Worm (Caenorhabditis elegans) whole organism, midembryonic: ENCODE data around the gene T22B7.4.

Experiments
- T22C8.4 ChIP-seq: fragments of 200-800 bp; sonication (Bioruptor generic); IDR thresholded peaks from 2 replicates; pipeline ENCODE4 v1.3.6; 2022; ENCODE audit warnings: missing genetic modification characterization, missing compliant biosample characterization
- cog-1 ChIP-seq: sonication (generic microtip); optimal IDR thresholded peaks from 2 replicates; lab custom pipeline; 2016; ENCODE audit warnings: missing genetic modification characterization, missing compliant biosample characterization
- flt-1 ChIP-seq: fragments of 200-800 bp; sonication (Bioruptor generic); IDR thresholded peaks from 2 replicates; pipeline ENCODE4 v1.3.6; 2022; ENCODE audit warnings: missing genetic modification characterization, missing compliant biosample characterization
- klf-2 ChIP-seq: fragments of 200-800 bp; sonication (Bioruptor generic); conservative IDR thresholded peaks from 2 replicates; pipeline ENCODE4 v1.3.6; 2022; ENCODE audit warnings: missing genetic modification reagents, missing genetic modification characterization, missing compliant biosample characterization
- med-1 ChIP-seq: sonication (generic microtip); optimal IDR thresholded peaks from 2 replicates; lab custom pipeline; 2017; ENCODE audit warnings: missing genetic modification characterization, mild to moderate bottlenecking, missing compliant biosample characterization, antibody characterized with exemption, missing genetic modification reagents; ENCODE audit not compliant: insufficient read depth
- ref-1 ChIP-seq: fragments of 200-800 bp; sonication (Bioruptor generic); conservative IDR thresholded peaks from 2 replicates; pipeline ENCODE4 v1.3.6; 2022; ENCODE audit warnings: missing genetic modification reagents, missing genetic modification characterization, missing compliant biosample characterization
- tab-1 ChIP-seq: fragments of 200-800 bp; sonication (Bioruptor generic); IDR thresholded peaks from 2 replicates; pipeline ENCODE4 v1.3.6; 2022; ENCODE audit warnings: missing genetic modification characterization, missing compliant biosample characterization
- ztf-23 ChIP-seq: fragments of 200-800 bp; sonication (Bioruptor generic); IDR thresholded peaks from 2 replicates; pipeline ENCODE4 v1.3.6; 2022; ENCODE audit warnings: missing genetic modification reagents, missing genetic modification characterization, missing compliant biosample characterization
- ztf-29 ChIP-seq: fragments of 200-800 bp; sonication (Bioruptor generic); IDR thresholded peaks from 2 replicates; pipeline ENCODE4 v1.3.6; 2022; ENCODE audit warnings: missing genetic modification reagents, missing genetic modification characterization, missing compliant biosample characterization

ce11 chrX:5689077-5689476 is 47.9 kb upstream of the T22B7.4 start:
- no peak for TF ChIP-seq klf-2 (GFP tag; lab: Robert Waterston, UW)
- no peak for TF ChIP-seq flt-1 (GFP tag; lab: Robert Waterston, UW)
- TF ChIP-seq ztf-29 (GFP tag; lab: Robert Waterston, UW), result no peak
- no peak for TF ChIP-seq ztf-23 (GFP tag; lab: Robert Waterston, UW)
- TF ChIP-seq ref-1 (GFP tag; lab: Robert Waterston, UW), result no peak
- no peak for TF ChIP-seq T22C8.4 (GFP tag; lab: Robert Waterston, UW)
- no peak for TF ChIP-seq cog-1 (tag; lab: Kevin White, UChicago)
- TF ChIP-seq med-1 (GFP tag; lab: Kevin White, UChicago), result no peak
- TF ChIP-seq tab-1 (GFP tag; lab: Robert Waterston, UW), result no peak
